Worm (Caenorhabditis elegans) whole organism, L1 larva: ENCODE results near the gene pptr-2.

Experiments used
- C04F5.9 ChIP-seq: sonication (generic microtip); optimal IDR thresholded peaks from 2 replicates; lab custom pipeline; 2016; ENCODE audit warnings: missing genetic modification characterization, missing compliant biosample characterization
- C16A3.4 ChIP-seq: fragments of 150-350 bp; optimal IDR thresholded peaks from 2 replicates; lab custom pipeline; 2014; ENCODE audit warnings: missing biosample characterization, missing genetic modification characterization
- blmp-1 ChIP-seq: fragments of 150-350 bp; optimal IDR thresholded peaks from 2 replicates; lab custom pipeline; 2014; ENCODE audit warnings: missing biosample characterization, missing genetic modification characterization
- ceh-8 ChIP-seq: fragments of 200-800 bp; sonication (Bioruptor generic); optimal IDR thresholded peaks from 2 replicates; lab custom pipeline; 2018; ENCODE audit warnings: mild to moderate bottlenecking, missing genetic modification characterization, moderate library complexity, missing compliant biosample characterization
- ceh-90 ChIP-seq: sonication (generic microtip); optimal IDR thresholded peaks from 2 replicates; lab custom pipeline; 2016; ENCODE audit warnings: missing genetic modification characterization, missing compliant biosample characterization
- ces-1 ChIP-seq: fragments of 150-350 bp; optimal IDR thresholded peaks from 2 replicates; lab custom pipeline; 2014; ENCODE audit warnings: missing biosample characterization, missing genetic modification reagents, missing genetic modification characterization
- efl-1 ChIP-seq, 4 experiments: fragments of 150-350 bp; optimal IDR thresholded peaks in 3 of 4; peaks in 1 of 4; 1 replicate in 1 of 4; 2 replicates in 3 of 4; lab custom pipeline; 2014; ENCODE audit warnings: missing biosample characterization in 2 of 4, missing genetic modification characterization in 2 of 4, missing genetic modification reagents in 2 of 4
- efl-3 ChIP-seq: fragments of 200-800 bp; sonication (Bioruptor generic); optimal IDR thresholded peaks from 2 replicates; lab custom pipeline; 2018; ENCODE audit warnings: mild to moderate bottlenecking, missing genetic modification characterization, missing compliant biosample characterization
- egl-13 ChIP-seq: sonication (generic microtip); optimal IDR thresholded peaks from 2 replicates; lab custom pipeline; 2016; ENCODE audit warnings: missing genotype, missing genetic modification reagents, missing genetic modification characterization, missing compliant biosample characterization
- elt-2 ChIP-seq: sonication (generic microtip); optimal IDR thresholded peaks from 2 replicates; lab custom pipeline; 2016; ENCODE audit warnings: missing genetic modification characterization, mild to moderate bottlenecking, inconsistent platforms, missing compliant biosample characterization, missing genetic modification reagents
- fkh-10 ChIP-seq: sonication (generic microtip); optimal IDR thresholded peaks from 2 replicates; lab custom pipeline; 2017; ENCODE audit warnings: missing biosample characterization, missing genetic modification reagents, missing genetic modification characterization
- hlh-4 ChIP-seq: sonication (generic microtip); optimal IDR thresholded peaks from 2 replicates; lab custom pipeline; 2016; ENCODE audit warnings: mild to moderate bottlenecking, missing genetic modification characterization, missing compliant biosample characterization
- lin-14 ChIP-seq: fragments of 200-800 bp; sonication (Bioruptor generic); optimal IDR thresholded peaks from 2 replicates; lab custom pipeline; 2018; ENCODE audit warnings: mild to moderate bottlenecking, missing genetic modification characterization, moderate library complexity, missing compliant biosample characterization
- lin-15B ChIP-seq: fragments of 150-350 bp; sonication (generic microtip); optimal IDR thresholded peaks from 3 replicates; lab custom pipeline; 2014; ENCODE audit warnings: missing biosample characterization, missing genetic modification characterization
- lin-35 ChIP-seq, 2 experiments: fragments of 150-350 bp; optimal IDR thresholded peaks; 2 replicates each; lab custom pipeline; 2014; ENCODE audit warnings: missing biosample characterization in 2 of 2, missing genetic modification characterization in 2 of 2, missing genetic modification reagents in 2 of 2
- lir-3 ChIP-seq: sonication (generic microtip); optimal IDR thresholded peaks from 2 replicates; lab custom pipeline; 2016; ENCODE audit warnings: mild to moderate bottlenecking, missing genetic modification characterization, moderate library complexity, missing compliant biosample characterization; ENCODE audit not compliant: poor library complexity
- mdl-1 ChIP-seq, 2 experiments: fragments of 150-350 bp; optimal IDR thresholded peaks; 2 replicates each; lab custom pipeline; 2014 to 2017; ENCODE audit warnings: missing biosample characterization in 2 of 2, missing genetic modification characterization in 2 of 2, inconsistent platforms in 1 of 2
- nhr-20 ChIP-seq: sonication (generic microtip); optimal IDR thresholded peaks from 2 replicates; lab custom pipeline; 2016; ENCODE audit warnings: mild to moderate bottlenecking, missing genetic modification characterization, missing compliant biosample characterization
- nhr-237 ChIP-seq: fragments of 150-350 bp; optimal IDR thresholded peaks from 2 replicates; lab custom pipeline; 2014; ENCODE audit warnings: missing biosample characterization, missing genetic modification characterization
- nhr-28 ChIP-seq: fragments of 150-350 bp; optimal IDR thresholded peaks from 2 replicates; lab custom pipeline; 2014; ENCODE audit warnings: missing biosample characterization, missing genetic modification characterization
- nhr-47 ChIP-seq: sonication (generic microtip); optimal IDR thresholded peaks from 2 replicates; lab custom pipeline; 2016; ENCODE audit warnings: mild to moderate bottlenecking, missing genetic modification characterization, moderate library complexity, missing compliant biosample characterization
- nhr-71 ChIP-seq: sonication (generic microtip); optimal IDR thresholded peaks from 2 replicates; lab custom pipeline; 2016; ENCODE audit warnings: mild to moderate bottlenecking, missing genetic modification characterization, moderate library complexity, missing compliant biosample characterization
- nhr-76 ChIP-seq: sonication (generic microtip); optimal IDR thresholded peaks from 2 replicates; lab custom pipeline; 2017; ENCODE audit warnings: missing biosample characterization, missing genetic modification characterization
- nhr-85 ChIP-seq: sonication (generic microtip); peaks from one replicate; lab custom pipeline; 2016; ENCODE audit warnings: missing genetic modification characterization, inconsistent platforms, missing compliant biosample characterization
- nhr-90 ChIP-seq: sonication (generic microtip); optimal IDR thresholded peaks from 2 replicates; lab custom pipeline; 2016; ENCODE audit warnings: mild to moderate bottlenecking, missing genetic modification characterization, missing compliant biosample characterization; ENCODE audit not compliant: poor library complexity
- pqm-1 ChIP-seq: sonication (generic microtip); optimal IDR thresholded peaks from 3 replicates; lab custom pipeline; 2017; ENCODE audit warnings: missing biosample characterization, missing genetic modification characterization
- sox-4 ChIP-seq: sonication (generic microtip); optimal IDR thresholded peaks from 2 replicates; lab custom pipeline; 2016; ENCODE audit warnings: missing genetic modification characterization, missing compliant biosample characterization
- sptf-1 ChIP-seq: fragments of 150-350 bp; optimal IDR thresholded peaks from 2 replicates; lab custom pipeline; 2014; ENCODE audit warnings: missing biosample characterization, missing genetic modification characterization
- sup-37 ChIP-seq: fragments of 200-800 bp; sonication (Bioruptor generic); optimal IDR thresholded peaks from 2 replicates; lab custom pipeline; 2018; ENCODE audit warnings: mild to moderate bottlenecking, missing genetic modification characterization, missing compliant biosample characterization
- swsn-7 ChIP-seq: sonication (generic microtip); optimal IDR thresholded peaks from 2 replicates; lab custom pipeline; 2016; ENCODE audit warnings: missing genetic modification characterization, missing compliant biosample characterization
- tlp-1 ChIP-seq: fragments of 150-350 bp; optimal IDR thresholded peaks from 2 replicates; lab custom pipeline; 2014; ENCODE audit warnings: missing biosample characterization, missing genetic modification characterization
- unc-30 ChIP-seq: sonication (generic microtip); optimal IDR thresholded peaks from 2 replicates; lab custom pipeline; 2017; ENCODE audit warnings: missing biosample characterization, missing genetic modification characterization
- unc-62 ChIP-seq: fragments of 150-350 bp; optimal IDR thresholded peaks from 2 replicates; lab custom pipeline; 2014; ENCODE audit warnings: missing biosample characterization, missing genetic modification reagents, missing genetic modification characterization
- zag-1 ChIP-seq: fragments of 150-350 bp; optimal IDR thresholded peaks from 2 replicates; lab custom pipeline; 2014; ENCODE audit warnings: missing biosample characterization, missing genetic modification characterization
- zip-4 ChIP-seq: fragments of 200-800 bp; sonication (Bioruptor generic); optimal IDR thresholded peaks from 2 replicates; lab custom pipeline; 2018; ENCODE audit warnings: mild to moderate bottlenecking, missing genetic modification characterization, moderate library complexity, missing compliant biosample characterization
- ztf-4 ChIP-seq: fragments of 150-350 bp; optimal IDR thresholded peaks from 2 replicates; lab custom pipeline; 2014; ENCODE audit warnings: missing biosample characterization, missing genetic modification characterization

The pptr-2 gene

ce11 chrV:11022817-11023216, 11.9 kb downstream of the pptr-2 start, which contains the start of the genes C13G3.12 and hot-6:
TSS of gene C13G3.12 (minus strand) at chrV:11022917.
TSS of gene hot-6 (minus strand) at chrV:11022937.
- TF ChIP-seq fkh-10 (GFP tag; lab: Kevin White, UChicago): no peak
- TF ChIP-seq ztf-4 (tag; lab: Kevin White, UChicago): no peak
- no peak for TF ChIP-seq sup-37 (GFP tag; lab: Kevin White, UChicago)
- TF ChIP-seq unc-62: no peak

ce11 chrV:11016846-11017553, 17.7 kb downstream of the pptr-2 start:
- TF ChIP-seq nhr-28 (no peak), nhr-85 (tag; lab: Kevin White, UChicago) (peak; percentile 58), efl-1 (optimal IDR thresholded peaks at IDR 0.05; lab: Kevin White, UChicago) (no peak), efl-1 (GFP tag; optimal IDR thresholded peaks at IDR 0.05 in 1 of 2; lab: Kevin White, UChicago) (peak in 1 of 2 experiments; percentile 72), nhr-20 (no peak), mdl-1 (tag; optimal IDR thresholded peaks at IDR 0.05; lab: Kevin White, UChicago) (no peak), lin-35 (GFP tag; optimal IDR thresholded peaks at IDR 0.05; lab: Kevin White, UChicago) (peak in 1 of 2 experiments; percentile 1), lin-14 (GFP tag; lab: Kevin White, UChicago) (peak; percentile 5)

ce11 chrV:11014758-11015157, 20.0 kb downstream of the pptr-2 start:
- TF ChIP-seq egl-13 (tag; lab: Kevin White, UChicago): no peak
- TF ChIP-seq hlh-4 (tag; lab: Kevin White, UChicago): peak; percentile 91
- TF ChIP-seq lin-15B (tag; lab: Kevin White, UChicago): no peak
- TF ChIP-seq nhr-237 (tag; lab: Kevin White, UChicago): no peak
- no peak for TF ChIP-seq lir-3
- TF ChIP-seq zag-1 (tag; lab: Kevin White, UChicago): no peak
- peak; percentile 4 for TF ChIP-seq nhr-47 (tag; lab: Kevin White, UChicago)
- TF ChIP-seq nhr-76 (tag; lab: Kevin White, UChicago): no peak
- no peak for TF ChIP-seq tlp-1
- TF ChIP-seq nhr-71 (tag; lab: Kevin White, UChicago): peak; percentile 33
- TF ChIP-seq elt-2: no peak
- TF ChIP-seq sox-4 (tag; lab: Kevin White, UChicago): no peak
- no peak for TF ChIP-seq C16A3.4 (tag; lab: Kevin White, UChicago)
- no peak for TF ChIP-seq C04F5.9 (tag; lab: Kevin White, UChicago)

- TF ChIP-seq unc-30 (tag; lab: Kevin White, UChicago) (no peak), efl-3 (GFP tag; lab: Kevin White, UChicago) (no peak), lin-14 (GFP tag; lab: Kevin White, UChicago) (no peak), fkh-10 (GFP tag; lab: Kevin White, UChicago) (no peak), ceh-8 (no peak), ces-1 (GFP tag; lab: Kevin White, UChicago) (no peak), zip-4 (no peak), lin-35 (GFP tag; optimal IDR thresholded peaks at IDR 0.05; lab: Kevin White, UChicago) (no peak), pqm-1 (no peak), nhr-85 (tag; lab: Kevin White, UChicago) (no peak), ceh-90 (no peak), nhr-90 (tag; lab: Kevin White, UChicago) (no peak), sox-4 (tag; lab: Kevin White, UChicago) (no peak), blmp-1 (tag; lab: Kevin White, UChicago) (no peak), swsn-7 (tag; lab: Kevin White, UChicago) (no peak), nhr-71 (tag; lab: Kevin White, UChicago) (no peak), sptf-1 (tag; lab: Kevin White, UChicago) (no peak)
These were observed 21.6 kb downstream of the pptr-2 start for ce11 chrV:11013179-11013578.
